Fruit fly (Drosophila melanogaster): Measurements from ENCODE around the gene sunn.

DNA sequence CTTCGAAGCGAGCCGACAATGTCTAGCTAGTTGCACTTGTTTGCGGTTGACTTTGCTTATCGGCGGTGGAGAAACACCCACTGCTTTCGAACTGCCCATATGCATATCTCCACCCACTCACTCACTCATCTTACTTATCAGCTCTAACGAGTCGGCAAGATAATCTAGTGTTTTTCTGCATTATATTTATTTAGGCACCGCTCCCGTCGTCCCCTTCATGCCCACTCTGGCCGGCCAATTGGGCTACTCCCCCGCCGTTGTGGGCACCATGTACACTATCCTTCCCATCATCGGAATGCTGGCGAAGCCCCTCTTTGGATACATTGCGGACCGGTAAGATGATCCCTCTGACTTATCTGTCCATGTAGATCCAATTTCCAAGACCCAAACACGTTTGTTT lies 42.3 kb upstream of the sunn start:
- no peak for TF ChIP-seq fd96Ca (GFP tag; IDR thresholded peaks at IDR 0.05)
- TF ChIP-seq CG8159 (tag; optimal IDR thresholded peaks at IDR 0.05): no peak
- TF ChIP-seq rn (GFP tag; IDR thresholded peaks at IDR 0.05): no peak
- no peak for TF ChIP-seq CG14655 (GFP tag; optimal IDR thresholded peaks at IDR 0.05)
- TF ChIP-seq CG15710 (tag; optimal IDR thresholded peaks at IDR 0.05): no peak
- TF ChIP-seq CG9948 (tag; optimal IDR thresholded peaks at IDR 0.05): no peak
- no peak for TF ChIP-seq Ets98B (GFP tag; IDR thresholded peaks at IDR 0.05)
- TF ChIP-seq D1 (tag; optimal IDR thresholded peaks at IDR 0.05): no peak
- TF ChIP-seq Pif1A (GFP tag; optimal IDR thresholded peaks at IDR 0.05): no peak
- no peak for TF ChIP-seq gl (tag; optimal IDR thresholded peaks at IDR 0.05)
- TF ChIP-seq CG17806 (tag; optimal IDR thresholded peaks at IDR 0.05): no peak
- TF ChIP-seq Pif1B (GFP tag; optimal IDR thresholded peaks at IDR 0.05): no peak

Measured in whole organism, pupa.